Fruit fly (Drosophila melanogaster): ENCODE measurements around the gene CG15390.

DNA sequence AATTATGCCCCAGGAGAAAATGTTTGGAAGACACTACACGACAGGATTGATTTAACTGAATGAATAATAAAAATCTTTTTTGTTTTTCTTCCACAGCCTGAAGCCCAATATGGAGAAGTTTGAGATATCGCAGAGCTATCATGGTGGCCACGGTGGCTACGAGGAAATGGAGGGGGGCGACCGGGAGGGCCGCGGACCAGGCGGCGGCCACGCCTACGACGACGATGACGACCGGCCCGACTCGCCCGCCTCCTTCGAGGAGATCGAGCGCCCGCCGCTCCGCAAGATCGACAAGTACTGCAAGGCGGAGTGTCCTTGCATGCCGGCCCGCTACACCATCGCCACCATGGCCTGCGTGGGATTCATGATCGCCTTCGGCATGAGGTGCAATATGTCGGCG is 30.1 kb downstream of the CG15390 start:
- TF ChIP-seq psq (optimal IDR thresholded peaks at IDR 0.05) (no peak), Myc (optimal IDR thresholded peaks at IDR 0.05) (no peak), ttk (optimal IDR thresholded peaks at IDR 0.05) (no peak), h (optimal IDR thresholded peaks at IDR 0.05) (no peak), Sin3A (optimal IDR thresholded peaks at IDR 0.05) (no peak), insv (optimal IDR thresholded peaks at IDR 0.05) (no peak)

Measured in Kc167 (cell line).